7 worm cellular contexts compared by ENCODE assay signal in the genomic region with DNA sequence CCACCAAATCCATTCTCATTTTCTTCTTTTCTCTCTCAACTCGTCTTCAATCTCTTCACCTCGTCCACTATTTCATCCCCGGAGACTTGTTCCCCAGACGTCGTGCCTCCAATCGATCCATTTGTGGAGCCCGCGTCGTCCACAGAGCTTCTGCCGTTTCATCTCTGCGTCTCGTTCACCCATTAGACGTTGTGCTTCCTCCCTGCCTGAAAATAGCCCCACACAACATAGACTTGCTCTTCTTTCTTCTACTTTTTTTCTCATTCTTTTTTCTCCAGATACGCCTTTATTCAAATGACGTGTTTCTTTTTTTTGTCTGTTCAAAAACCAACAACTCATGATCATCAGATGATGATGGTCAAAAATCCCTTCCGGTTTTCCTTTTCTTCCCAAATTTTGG.
TF ChIP-seq lines count a peak whose summit lies in the region.

No protein-coding gene starts in this region.

TF ChIP-seq in whole organism, L1 larva, 84 proteins besides CTCF, POLR2A, EP300 and RAD21 (continues in another document):
- no peak for TF ChIP-seq ztf-11 (tag; optimal IDR thresholded peaks at IDR 0.05; lab: Kevin White, UChicago)
- TF ChIP-seq irx-1 (tag; optimal IDR thresholded peaks at IDR 0.05; lab: Kevin White, UChicago), result peak; percentile 37
- no peak for TF ChIP-seq F16B12.6 (tag; optimal IDR thresholded peaks at IDR 0.05; lab: Kevin White, UChicago)
- TF ChIP-seq rnt-1 (tag; optimal IDR thresholded peaks at IDR 0.05; lab: Kevin White, UChicago), result no peak
- peak; percentile 65 for TF ChIP-seq tbx-2 (tag; optimal IDR thresholded peaks at IDR 0.05; lab: Kevin White, UChicago)
- TF ChIP-seq nhr-90 (tag; optimal IDR thresholded peaks at IDR 0.05; lab: Kevin White, UChicago; ENCODE audit: poor library complexity), result no peak
- TF ChIP-seq pqm-1 (tag; optimal IDR thresholded peaks at IDR 0.05; lab: Kevin White, UChicago), result no peak
- TF ChIP-seq ces-1 (GFP tag; optimal IDR thresholded peaks at IDR 0.05; lab: Kevin White, UChicago), result peak; percentile 27
- TF ChIP-seq snu-23 (GFP tag; optimal IDR thresholded peaks at IDR 0.05; lab: Kevin White, UChicago), result peak; percentile 41
- no peak for TF ChIP-seq lin-39 (tag; optimal IDR thresholded peaks at IDR 0.05; lab: Kevin White, UChicago)
- peak; percentile 48 for TF ChIP-seq ceh-8 (GFP tag; optimal IDR thresholded peaks at IDR 0.05; lab: Kevin White, UChicago)
- TF ChIP-seq xbp-1 (tag; optimal IDR thresholded peaks at IDR 0.05; lab: Kevin White, UChicago), result peak; percentile 50

TF ChIP-seq in whole organism, L2 larva, 48 proteins besides CTCF, POLR2A, EP300 and RAD21 (continues in another document):
- no peak for TF ChIP-seq nhr-23 (tag; optimal IDR thresholded peaks at IDR 0.05; lab: Kevin White, UChicago)
- no peak for TF ChIP-seq fos-1 (tag; optimal IDR thresholded peaks at IDR 0.05; lab: Kevin White, UChicago)
- no peak for TF ChIP-seq elt-3 (tag; optimal IDR thresholded peaks at IDR 0.05; lab: Kevin White, UChicago)
- peak; percentile 16 for TF ChIP-seq unc-62 (GFP tag; optimal IDR thresholded peaks at IDR 0.05; lab: Kevin White, UChicago)
- TF ChIP-seq sma-3 (GFP tag; optimal IDR thresholded peaks at IDR 0.05; lab: Kevin White, UChicago), result no peak
- no peak for TF ChIP-seq ztf-11 (tag; optimal IDR thresholded peaks at IDR 0.05; lab: Kevin White, UChicago)
- TF ChIP-seq peb-1 (tag; optimal IDR thresholded peaks at IDR 0.05; lab: Kevin White, UChicago), result no peak
- no peak for TF ChIP-seq ceh-16 (tag; optimal IDR thresholded peaks at IDR 0.05; lab: Kevin White, UChicago)
- no peak for TF ChIP-seq nhr-77 (tag; optimal IDR thresholded peaks at IDR 0.05; lab: Kevin White, UChicago)
- no peak for TF ChIP-seq nhr-10 (tag; optimal IDR thresholded peaks at IDR 0.05; lab: Kevin White, UChicago)
- TF ChIP-seq ztf-1 (GFP tag; conservative IDR thresholded peaks at IDR 0.05; lab: Robert Waterston, UW), result no peak
- no peak for TF ChIP-seq nhr-6 (tag; optimal IDR thresholded peaks at IDR 0.05; lab: Kevin White, UChicago)
- TF ChIP-seq C34F6.9 (tag; optimal IDR thresholded peaks at IDR 0.05; lab: Kevin White, UChicago), result peak; percentile 83

TF ChIP-seq in whole organism, L3 larva, 47 proteins besides CTCF, POLR2A, EP300 and RAD21 (continues in another document):
- TF ChIP-seq hmg-11 (tag; optimal IDR thresholded peaks at IDR 0.05; lab: Kevin White, UChicago) (peak; percentile 11), egl-5 (tag; optimal IDR thresholded peaks at IDR 0.05; lab: Kevin White, UChicago) (peak; percentile 36), lin-39 (tag; optimal IDR thresholded peaks at IDR 0.05; lab: Kevin White, UChicago) (peak; percentile 60), skn-1 (tag; optimal IDR thresholded peaks at IDR 0.05; lab: Kevin White, UChicago) (no peak), nhr-77 (tag; optimal IDR thresholded peaks at IDR 0.05; lab: Kevin White, UChicago) (no peak), nhr-28 (tag; optimal IDR thresholded peaks at IDR 0.05; lab: Kevin White, UChicago) (no peak), ZK546.5 (tag; optimal IDR thresholded peaks at IDR 0.05; lab: Kevin White, UChicago) (no peak), ceh-28 (tag; optimal IDR thresholded peaks at IDR 0.05; lab: Kevin White, UChicago) (peak; percentile 18), unc-62 (GFP tag; optimal IDR thresholded peaks at IDR 0.05; lab: Kevin White, UChicago) (peak; percentile 12), lsy-12 (tag; optimal IDR thresholded peaks at IDR 0.05; lab: Kevin White, UChicago) (peak; percentile 15), fkh-10 (GFP tag; optimal IDR thresholded peaks at IDR 0.05; lab: Kevin White, UChicago) (peak; percentile 94), fos-1 (tag; optimal IDR thresholded peaks at IDR 0.05; lab: Kevin White, UChicago) (no peak), nfya-1 (tag; optimal IDR thresholded peaks at IDR 0.05; lab: Kevin White, UChicago; ENCODE audit: insufficient read depth) (peak; percentile 88)

TF ChIP-seq in whole organism, L4 larva, 104 proteins besides CTCF, POLR2A, EP300 and RAD21 (continues in another document):
- TF ChIP-seq dpl-1 (GFP tag; optimal IDR thresholded peaks at IDR 0.05; lab: Kevin White, UChicago), result peak; percentile 5
- no peak for TF ChIP-seq nhr-77 (tag; optimal IDR thresholded peaks at IDR 0.05; lab: Kevin White, UChicago)
- TF ChIP-seq dve-1 (tag; optimal IDR thresholded peaks at IDR 0.05; lab: Kevin White, UChicago; ENCODE audit: insufficient read depth), result no peak
- no peak for TF ChIP-seq nhr-41 (GFP tag; IDR thresholded peaks at IDR 0.05; lab: Robert Waterston, UW)
- no peak for TF ChIP-seq zfp-3 (GFP tag; conservative IDR thresholded peaks at IDR 0.05; lab: Robert Waterston, UW)
- peak in 1 of 2 experiments; percentile 33 for TF ChIP-seq hif-1 (tag; optimal IDR thresholded peaks at IDR 0.05; lab: Kevin White, UChicago)
- no peak for TF ChIP-seq zip-11 (GFP tag; IDR thresholded peaks at IDR 0.05; lab: Robert Waterston, UW)
- TF ChIP-seq egl-43 (GFP tag; IDR thresholded peaks at IDR 0.05; lab: Robert Waterston, UW), result no peak
- TF ChIP-seq dmd-8 (GFP tag; IDR thresholded peaks at IDR 0.05; lab: Robert Waterston, UW), result no peak
- peak; percentile 43 for TF ChIP-seq F37D6.2 (tag; optimal IDR thresholded peaks at IDR 0.05; lab: Kevin White, UChicago)
- TF ChIP-seq mep-1 (tag; optimal IDR thresholded peaks at IDR 0.05; lab: Kevin White, UChicago), result peak; percentile 50
- no peak for TF ChIP-seq lin-1 (GFP tag; IDR thresholded peaks at IDR 0.05; lab: Robert Waterston, UW)
- no peak for TF ChIP-seq ceh-62 (tag; optimal IDR thresholded peaks at IDR 0.05; lab: Kevin White, UChicago)
- no peak for TF ChIP-seq spr-3 (GFP tag; optimal IDR thresholded peaks at IDR 0.05; lab: Kevin White, UChicago)

TF ChIP-seq in whole organism, late embryonic, 69 proteins besides CTCF, POLR2A, EP300 and RAD21 (continues in another document):
- no peak for TF ChIP-seq fax-1 (tag; optimal IDR thresholded peaks at IDR 0.05; lab: Kevin White, UChicago)
- no peak for TF ChIP-seq fkh-10 (GFP tag; optimal IDR thresholded peaks at IDR 0.05; lab: Kevin White, UChicago)
- TF ChIP-seq ceh-48 (tag; optimal IDR thresholded peaks at IDR 0.05; lab: Kevin White, UChicago), result peak; percentile 75
- TF ChIP-seq Y22D7AL.16 (tag; optimal IDR thresholded peaks at IDR 0.05; lab: Kevin White, UChicago), result no peak
- no peak for TF ChIP-seq K09A11.1 (tag; optimal IDR thresholded peaks at IDR 0.05; lab: Kevin White, UChicago; ENCODE audit: insufficient read depth)
- TF ChIP-seq unc-55 (GFP tag; optimal IDR thresholded peaks at IDR 0.05; lab: Kevin White, UChicago), result no peak
- no peak for TF ChIP-seq ets-4 (tag; optimal IDR thresholded peaks at IDR 0.05; lab: Kevin White, UChicago)
- TF ChIP-seq ceh-19 (GFP tag; optimal IDR thresholded peaks at IDR 0.05; lab: Kevin White, UChicago), result peak; percentile 26
- TF ChIP-seq tbx-2 (tag; optimal IDR thresholded peaks at IDR 0.05; lab: Kevin White, UChicago), result peak; percentile 26
- TF ChIP-seq ahr-1 (tag; optimal IDR thresholded peaks at IDR 0.05; lab: Kevin White, UChicago), result no peak
- TF ChIP-seq ceh-2 (tag; optimal IDR thresholded peaks at IDR 0.05; lab: Kevin White, UChicago), result no peak
- TF ChIP-seq ceh-9 (tag; optimal IDR thresholded peaks at IDR 0.05; lab: Kevin White, UChicago), result no peak
- no peak for TF ChIP-seq pha-4 (tag; optimal IDR thresholded peaks at IDR 0.05; lab: Kevin White, UChicago)
- TF ChIP-seq nfya-1 (tag; optimal IDR thresholded peaks at IDR 0.05; lab: Kevin White, UChicago), result peak; percentile 62

TF ChIP-seq in whole organism, mixed stage, embryonic, 35 proteins besides CTCF, POLR2A, EP300 and RAD21:
- no peak for TF ChIP-seq nhr-28 (tag; optimal IDR thresholded peaks at IDR 0.05; lab: Kevin White, UChicago)
- TF ChIP-seq ces-1 (GFP tag; optimal IDR thresholded peaks at IDR 0.05; lab: Kevin White, UChicago), result peak; percentile 71
- no peak for TF ChIP-seq drap-1 (GFP tag; optimal IDR thresholded peaks at IDR 0.05; lab: Kevin White, UChicago)

TF ChIP-seq in whole organism, young adult, 124 proteins besides CTCF, POLR2A, EP300 and RAD21 (continues in another document):
- TF ChIP-seq lin-35 (GFP tag; optimal IDR thresholded peaks at IDR 0.05; lab: Kevin White, UChicago) (peak in 1 of 3 experiments; percentile 71), K11D2.4 (GFP tag; IDR thresholded peaks at IDR 0.05; lab: Robert Waterston, UW) (0 out of 2 replicates have a peak, but pooled peaks have one; percentile 39), ztf-26 (tag; optimal IDR thresholded peaks at IDR 0.05; lab: Kevin White, UChicago) (no peak), hmg-20 (GFP tag; IDR thresholded peaks at IDR 0.05; lab: Robert Waterston, UW) (no peak), ceh-100 (GFP tag; IDR thresholded peaks at IDR 0.05; lab: Robert Waterston, UW) (no peak), athp-1 (tag; optimal IDR thresholded peaks at IDR 0.05; lab: Kevin White, UChicago) (no peak), B0035.1 (tag; optimal IDR thresholded peaks at IDR 0.05; lab: Kevin White, UChicago) (no peak), ceh-27 (GFP tag; optimal IDR thresholded peaks at IDR 0.05; lab: Kevin White, UChicago) (peak; percentile 36), lir-1 (GFP tag; conservative IDR thresholded peaks at IDR 0.05; lab: Robert Waterston, UW) (no peak), K12H6.12 (tag; optimal IDR thresholded peaks at IDR 0.05; lab: Kevin White, UChicago) (peak; percentile 64), snpc-4 (GFP tag; optimal IDR thresholded peaks at IDR 0.05; lab: Kevin White, UChicago) (no peak), snpc-4 (tag; optimal IDR thresholded peaks at IDR 0.05; lab: Kevin White, UChicago) (peak in 1 of 4 experiments; percentile 9), lin-40 (tag; optimal IDR thresholded peaks at IDR 0.05; lab: Kevin White, UChicago) (peak; percentile 40), die-1 (tag; optimal IDR thresholded peaks at IDR 0.05; lab: Kevin White, UChicago) (no peak), nhr-80 (tag; optimal IDR thresholded peaks at IDR 0.05; lab: Kevin White, UChicago) (no peak), lag-1 (GFP tag; IDR thresholded peaks at IDR 0.05; lab: Robert Waterston, UW) (no peak), hmg-1.2 (GFP tag; IDR thresholded peaks at IDR 0.05; lab: Robert Waterston, UW) (peak; percentile 47; the same call in 1 of the 2 replicates), ztf-3 (GFP tag; optimal IDR thresholded peaks at IDR 0.05; lab: Kevin White, UChicago) (no peak), sptf-2 (GFP tag; optimal IDR thresholded peaks at IDR 0.05; lab: Kevin White, UChicago) (no peak), F52B5.7 (tag; optimal IDR thresholded peaks at IDR 0.05; lab: Kevin White, UChicago) (no peak), lsy-27 (tag; optimal IDR thresholded peaks at IDR 0.05; lab: Kevin White, UChicago; ENCODE audit: borderline replicate concordance, insufficient read depth) (no peak), let-526 (GFP tag; IDR thresholded peaks at IDR 0.05; lab: Robert Waterston, UW) (no peak), ceh-91 (GFP tag; IDR thresholded peaks at IDR 0.05; lab: Robert Waterston, UW) (no peak), unc-130 (GFP tag; optimal IDR thresholded peaks at IDR 0.05; lab: Kevin White, UChicago) (no peak), nfyb-1 (GFP tag; IDR thresholded peaks at IDR 0.05; lab: Robert Waterston, UW) (no peak), nfya-2 (GFP tag; IDR thresholded peaks at IDR 0.05; lab: Robert Waterston, UW) (no peak), F22D6.2 (tag; optimal IDR thresholded peaks at IDR 0.05; lab: Kevin White, UChicago) (no peak)
